Fruit fly (Drosophila melanogaster) whole organism, embryonic: ENCODE measurements around the gene D1.

ENCODE experiments used
- BEAF-32 ChIP-seq: fragments of 200-800 bp; sonication (Bioruptor generic); optimal IDR thresholded peaks from 3 replicates; lab custom pipeline; 2017; ENCODE audit warnings: missing biosample characterization, missing genetic modification characterization, mild to moderate bottlenecking, moderate library complexity, missing genetic modification reagents
- Bgb ChIP-seq: fragments of 200-800 bp; sonication (Bioruptor generic); IDR thresholded peaks from 2 replicates; pipeline ENCODE4 v1.3.6; 2022; ENCODE audit warnings: missing biosample characterization, missing genetic modification characterization; ENCODE audit not compliant: partially characterized antibody
- CG13287 ChIP-seq: fragments of 200-800 bp; sonication (Bioruptor generic); IDR thresholded peaks from 2 replicates; pipeline ENCODE4 v1.3.6; 2022; ENCODE audit warnings: missing biosample characterization, missing genetic modification characterization; ENCODE audit not compliant: partially characterized antibody
- CG14710 ChIP-seq: fragments of 200-800 bp; sonication (Bioruptor generic); optimal IDR thresholded peaks from 3 replicates; lab custom pipeline; 2019; ENCODE audit warnings: missing biosample characterization, mild to moderate bottlenecking, missing genetic modification characterization, moderate library complexity
- CG15479 ChIP-seq: fragments of 200-800 bp; sonication (Bioruptor generic); optimal IDR thresholded peaks from 3 replicates; lab custom pipeline; 2019; ENCODE audit warnings: missing biosample characterization, mild to moderate bottlenecking, missing genetic modification characterization, moderate library complexity
- CG15514 ChIP-seq: fragments of 200-800 bp; sonication (Bioruptor generic); optimal IDR thresholded peaks from 3 replicates; lab custom pipeline; 2017; ENCODE audit warnings: missing biosample characterization, missing genetic modification characterization, mild to moderate bottlenecking, moderate library complexity, missing genetic modification reagents
- CG16779 ChIP-seq: fragments of 200-800 bp; sonication (Bioruptor generic); IDR thresholded peaks from 2 replicates; pipeline ENCODE4 v1.3.6; 2022; ENCODE audit warnings: missing biosample characterization, missing genetic modification characterization
- CG17328 ChIP-seq: fragments of 200-800 bp; sonication (Bioruptor generic); IDR thresholded peaks from 2 replicates; pipeline ENCODE4 v1.3.6; 2022; ENCODE audit warnings: missing biosample characterization, missing genetic modification characterization
- CG2129 ChIP-seq: fragments of 200-800 bp; sonication (Bioruptor generic); IDR thresholded peaks from 2 replicates; pipeline ENCODE4 v1.3.6; 2022; ENCODE audit warnings: missing biosample characterization, missing genetic modification characterization; ENCODE audit not compliant: partially characterized antibody
- CG33213 ChIP-seq: fragments of 200-800 bp; sonication (Bioruptor generic); optimal IDR thresholded peaks from 3 replicates; lab custom pipeline; 2016; ENCODE audit warnings: missing biosample characterization, missing genetic modification characterization
- CG34224 ChIP-seq: fragments of 200-800 bp; sonication (Bioruptor generic); IDR thresholded peaks from 3 replicates; pipeline ENCODE4 v1.3.6; 2022; ENCODE audit warnings: missing biosample characterization, missing genetic modification characterization; ENCODE audit not compliant: partially characterized antibody
- CG34422 ChIP-seq: fragments of 200-800 bp; sonication (Bioruptor generic); IDR thresholded peaks from 3 replicates; pipeline ENCODE4 v1.3.6; 2022; ENCODE audit warnings: missing biosample characterization, missing genetic modification characterization
- CG3995 ChIP-seq: fragments of 200-800 bp; sonication (Bioruptor generic); optimal IDR thresholded peaks from 3 replicates; lab custom pipeline; 2016; ENCODE audit warnings: missing biosample characterization, missing genetic modification characterization
- CG4282 ChIP-seq: fragments of 200-800 bp; sonication (Bioruptor generic); optimal IDR thresholded peaks from 2 replicates; lab custom pipeline; 2016; ENCODE audit warnings: missing biosample characterization, missing genetic modification characterization
- CG7357 ChIP-seq: fragments of 200-800 bp; sonication (Bioruptor generic); IDR thresholded peaks from 3 replicates; pipeline ENCODE4 v1.3.6; 2022; ENCODE audit warnings: missing biosample characterization, missing genetic modification characterization
- CG7928 ChIP-seq: fragments of 200-800 bp; sonication (Bioruptor generic); optimal IDR thresholded peaks from 2 replicates; lab custom pipeline; 2017; ENCODE audit warnings: missing biosample characterization, mild to moderate bottlenecking, missing genetic modification characterization
- CG7963 ChIP-seq: fragments of 200-800 bp; sonication (Bioruptor generic); IDR thresholded peaks from 3 replicates; pipeline ENCODE4 v1.3.6; 2022; ENCODE audit warnings: missing biosample characterization, missing genetic modification characterization; ENCODE audit not compliant: partially characterized antibody
- CHES-1-like ChIP-seq: fragments of 200-800 bp; sonication (Bioruptor generic); optimal IDR thresholded peaks from 2 replicates; lab custom pipeline; 2016; ENCODE audit warnings: missing biosample characterization, missing genetic modification characterization
- CrebB ChIP-seq: fragments of 200-800 bp; sonication (Bioruptor generic); optimal IDR thresholded peaks from 3 replicates; lab custom pipeline; 2018; ENCODE audit warnings: missing biosample characterization, mild to moderate bottlenecking, missing genetic modification characterization
- Doc3 ChIP-seq: fragments of 200-800 bp; sonication (Bioruptor generic); IDR thresholded peaks from 3 replicates; pipeline ENCODE4 v1.3.6; 2022; ENCODE audit warnings: missing biosample characterization, missing genetic modification characterization; ENCODE audit not compliant: partially characterized antibody
- Dp ChIP-seq: fragments of 200-800 bp; sonication (Bioruptor generic); optimal IDR thresholded peaks from 2 replicates; lab custom pipeline; 2018; ENCODE audit warnings: missing biosample characterization, mild to moderate bottlenecking, missing genetic modification characterization, moderate library complexity
- Dref ChIP-seq: fragments of 200-800 bp; sonication (Bioruptor generic); IDR thresholded peaks from 2 replicates; pipeline ENCODE4 v1.3.6; 2022; ENCODE audit warnings: missing biosample characterization, missing genetic modification characterization
- Drgx ChIP-seq: fragments of 200-800 bp; sonication (Bioruptor generic); IDR thresholded peaks from 2 replicates; pipeline ENCODE4 v1.3.6; 2022; ENCODE audit warnings: missing biosample characterization, missing genetic modification characterization
- Fer1 ChIP-seq: fragments of 200-800 bp; sonication (Bioruptor generic); optimal IDR thresholded peaks from 2 replicates; lab custom pipeline; 2017; ENCODE audit warnings: missing biosample characterization, mild to moderate bottlenecking, missing genetic modification characterization
- HHEX ChIP-seq: fragments of 200-800 bp; sonication (Bioruptor generic); optimal IDR thresholded peaks from 3 replicates; lab custom pipeline; 2017; ENCODE audit warnings: missing biosample characterization, mild to moderate bottlenecking, missing genetic modification characterization, missing genetic modification reagents
- HLH4C ChIP-seq: fragments of 200-800 bp; sonication (Bioruptor generic); IDR thresholded peaks from 3 replicates; pipeline ENCODE4 v1.3.6; 2022; ENCODE audit warnings: missing biosample characterization, missing genetic modification characterization; ENCODE audit not compliant: partially characterized antibody
- MBD-R2 ChIP-seq: fragments of 200-800 bp; sonication (Bioruptor generic); IDR thresholded peaks from 2 replicates; pipeline ENCODE4 v1.3.6; 2022; ENCODE audit warnings: missing biosample characterization, missing genetic modification characterization
- MESR4 ChIP-seq: fragments of 200-800 bp; sonication (Bioruptor generic); optimal IDR thresholded peaks from 2 replicates; lab custom pipeline; 2018; ENCODE audit warnings: missing biosample characterization, mild to moderate bottlenecking, missing genetic modification characterization, moderate library complexity
- NfI ChIP-seq: fragments of 200-800 bp; sonication (Bioruptor generic); optimal IDR thresholded peaks from 3 replicates; lab custom pipeline; 2018; ENCODE audit warnings: missing biosample characterization, mild to moderate bottlenecking, missing genetic modification characterization, moderate library complexity
- Rfx ChIP-seq: fragments of 200-800 bp; sonication (Bioruptor generic); IDR thresholded peaks from 2 replicates; pipeline ENCODE4 v1.3.6; 2022; ENCODE audit warnings: missing biosample characterization, missing genetic modification characterization
- YL-1 ChIP-seq: fragments of 200-800 bp; sonication (Bioruptor generic); optimal IDR thresholded peaks from 3 replicates; lab custom pipeline; 2017; ENCODE audit warnings: missing biosample characterization, mild to moderate bottlenecking, missing genetic modification characterization
- amos ChIP-seq: fragments of 200-800 bp; sonication (Bioruptor generic); IDR thresholded peaks from 2 replicates; pipeline ENCODE4 v1.3.6; 2022; ENCODE audit warnings: missing biosample characterization, missing genetic modification characterization; ENCODE audit not compliant: partially characterized antibody
- bbx ChIP-seq: fragments of 200-800 bp; sonication (Bioruptor generic); IDR thresholded peaks from 2 replicates; pipeline ENCODE4 v1.3.6; 2022; ENCODE audit warnings: missing biosample characterization, missing genetic modification characterization; ENCODE audit not compliant: partially characterized antibody
- ci ChIP-seq: fragments of 200-800 bp; sonication (Bioruptor generic); IDR thresholded peaks from 3 replicates; pipeline ENCODE4 v1.3.6; 2022; ENCODE audit warnings: missing biosample characterization, missing genetic modification characterization
- crp ChIP-seq, 2 experiments: fragments of 200-800 bp; sonication (Bioruptor generic); optimal IDR thresholded peaks; 2 replicates in 1 of 2; 3 replicates in 1 of 2; lab custom pipeline; 2017; ENCODE audit warnings: missing biosample characterization in 2 of 2, missing genetic modification characterization in 2 of 2, mild to moderate bottlenecking in 1 of 2, moderate library complexity in 1 of 2
- exex ChIP-seq: fragments of 200-800 bp; sonication (Bioruptor generic); optimal IDR thresholded peaks from 4 replicates; lab custom pipeline; 2018; ENCODE audit warnings: missing biosample characterization, mild to moderate bottlenecking, missing genetic modification characterization, moderate library complexity
- gcm ChIP-seq: fragments of 200-800 bp; sonication (Bioruptor generic); optimal IDR thresholded peaks from 2 replicates; lab custom pipeline; 2019; ENCODE audit warnings: missing biosample characterization, mild to moderate bottlenecking, missing genetic modification characterization, moderate library complexity
- insv ChIP-seq, 2 experiments: fragments of 200-800 bp; sonication (Bioruptor generic); optimal IDR thresholded peaks; 3 replicates each; lab custom pipeline; 2016 to 2018; ENCODE audit warnings: missing biosample characterization in 2 of 2, missing genetic modification characterization in 2 of 2
- ken ChIP-seq: fragments of 200-800 bp; sonication (Bioruptor generic); IDR thresholded peaks from 3 replicates; pipeline ENCODE4 v1.3.6; 2022; ENCODE audit warnings: missing biosample characterization, missing genetic modification characterization
- lbe ChIP-seq: fragments of 200-800 bp; sonication (Bioruptor generic); optimal IDR thresholded peaks from 2 replicates; lab custom pipeline; 2016; ENCODE audit warnings: missing biosample characterization, mild to moderate bottlenecking, missing genetic modification characterization
- mirr ChIP-seq: fragments of 200-800 bp; sonication (Bioruptor generic); optimal IDR thresholded peaks from 3 replicates; lab custom pipeline; 2018; ENCODE audit warnings: missing biosample characterization, mild to moderate bottlenecking, missing genetic modification characterization
- mld ChIP-seq: fragments of 200-800 bp; sonication (Bioruptor generic); IDR thresholded peaks from 3 replicates; pipeline ENCODE4 v1.3.6; 2022; ENCODE audit warnings: missing biosample characterization, missing genetic modification characterization; ENCODE audit not compliant: partially characterized antibody
- nmo ChIP-seq: fragments of 200-800 bp; sonication (Bioruptor generic); optimal IDR thresholded peaks from 2 replicates; lab custom pipeline; 2018; ENCODE audit warnings: missing biosample characterization, mild to moderate bottlenecking, missing genetic modification characterization, moderate library complexity
- pzg ChIP-seq: fragments of 200-800 bp; sonication (Bioruptor generic); optimal IDR thresholded peaks from 3 replicates; lab custom pipeline; 2018; ENCODE audit warnings: missing biosample characterization, mild to moderate bottlenecking, missing genetic modification characterization, moderate library complexity
- sens ChIP-seq: fragments of 200-800 bp; sonication (Bioruptor generic); peaks from one replicate; lab custom pipeline; 2016; ENCODE audit warnings: missing biosample characterization, missing genetic modification characterization
- sna ChIP-seq: fragments of 200-800 bp; sonication (Bioruptor generic); IDR thresholded peaks from 2 replicates; pipeline ENCODE4 v1.3.6; 2022; ENCODE audit warnings: missing biosample characterization, missing genetic modification characterization; ENCODE audit not compliant: partially characterized antibody
- sob ChIP-seq: fragments of 200-800 bp; sonication (Bioruptor generic); IDR thresholded peaks from 2 replicates; pipeline ENCODE4 v1.3.6; 2022; ENCODE audit warnings: missing biosample characterization, missing genetic modification characterization
- vvl ChIP-seq: fragments of 200-800 bp; sonication (Bioruptor generic); IDR thresholded peaks from 2 replicates; pipeline ENCODE4 v1.3.6; 2022; ENCODE audit warnings: missing biosample characterization, missing genetic modification characterization

The D1 gene

DNA sequence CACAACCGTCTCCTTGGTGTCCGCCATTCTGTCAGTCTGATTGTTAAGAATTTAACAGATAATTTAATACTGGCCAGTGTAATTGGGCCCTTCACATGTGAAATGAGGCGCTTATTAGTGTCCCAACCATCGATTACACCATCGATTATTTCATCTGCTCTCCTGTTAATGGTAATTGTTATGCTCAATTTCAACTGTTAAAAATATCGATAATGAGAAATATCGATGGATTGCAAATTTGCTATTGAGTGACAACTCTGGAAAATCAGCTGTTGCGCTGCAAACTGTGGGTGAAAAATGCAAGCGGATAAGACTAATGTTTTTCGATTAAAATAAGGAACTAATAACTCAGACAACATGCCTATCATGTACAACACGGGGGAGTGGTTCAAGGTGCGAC is 26.3 kb upstream of the D1 start, which contains the start of the genes TrpRS and Vps16A (continued):
- TF ChIP-seq CG4282 (GFP tag; lab: Kevin White, UChicago) = no peak
- TF ChIP-seq CG2129 (GFP tag; lab: Robert Waterston, UW) = peak; percentile 90
- peak; percentile 99 for TF ChIP-seq Bgb
- TF ChIP-seq CG34422 = peak; percentile 47; the same call in 1 of the 3 replicates
- peak; percentile 59 for TF ChIP-seq CG14710 (tag; lab: Kevin White, UChicago)
- no peak for TF ChIP-seq HHEX (GFP tag; lab: Kevin White, UChicago)
- TF ChIP-seq nmo = peak; percentile 57
- peak; percentile 30 for TF ChIP-seq CG33213
- peak; percentile 62 for TF ChIP-seq CG15514 (GFP tag; lab: Kevin White, UChicago)
- peak; percentile 99 for TF ChIP-seq bbx (GFP tag; lab: Robert Waterston, UW)
- peak; percentile 86 to 98 for TF ChIP-seq crp (GFP tag; optimal IDR thresholded peaks at IDR 0.05; lab: Kevin White, UChicago)
- peak; percentile 94 for TF ChIP-seq MESR4 (GFP tag; lab: Kevin White, UChicago)
- TF ChIP-seq CrebB (tag; lab: Kevin White, UChicago) = peak; percentile 41
- TF ChIP-seq Dref = peak; percentile 97
- TF ChIP-seq mld = peak; percentile 98
- TF ChIP-seq amos (GFP tag; lab: Robert Waterston, UW) = peak; percentile 98
- TF ChIP-seq Dp = peak; percentile 61
- peak; percentile 78 for TF ChIP-seq CG3995 (GFP tag; lab: Kevin White, UChicago)
- TF ChIP-seq BEAF-32 (GFP tag; lab: Kevin White, UChicago) = peak; percentile 96
- TF ChIP-seq CG7963 = peak; percentile 98
- no peak for TF ChIP-seq CG15479 (GFP tag; lab: Kevin White, UChicago)
- peak; percentile 39; the same call in 1 of the 3 replicates for TF ChIP-seq ci (GFP tag; lab: Robert Waterston, UW)
- TF ChIP-seq NfI (GFP tag; lab: Kevin White, UChicago) = peak; percentile 36
- no peak for TF ChIP-seq CG17328 (GFP tag; lab: Robert Waterston, UW)
- TF ChIP-seq exex (tag; lab: Kevin White, UChicago) = peak; percentile 78
- TF ChIP-seq CG34224 (GFP tag; lab: Robert Waterston, UW) = peak; percentile 99
- TF ChIP-seq CG7928 (GFP tag; lab: Kevin White, UChicago) = peak; percentile 23
- TF ChIP-seq Fer1 (GFP tag; lab: Kevin White, UChicago) = peak; percentile 19
- 0 out of 2 replicates have a peak, but pooled peaks have one; percentile 22 for TF ChIP-seq sob (GFP tag; lab: Robert Waterston, UW)
- peak; percentile 92 for TF ChIP-seq YL-1 (GFP tag; lab: Kevin White, UChicago)
- peak; percentile 23 for TF ChIP-seq mirr (GFP tag; lab: Kevin White, UChicago)
- peak in 1 of 2 experiments; percentile 40 for TF ChIP-seq insv (GFP tag; optimal IDR thresholded peaks at IDR 0.05; lab: Kevin White, UChicago)
- peak; percentile 96 for TF ChIP-seq pzg (GFP tag; lab: Kevin White, UChicago)
- peak; percentile 53 for TF ChIP-seq CHES-1-like (GFP tag; lab: Kevin White, UChicago)
- TF ChIP-seq CG13287 = peak; percentile 99
- TF ChIP-seq Drgx = no peak
- peak; percentile 46; the same call in 1 of the 2 replicates for TF ChIP-seq vvl (GFP tag; lab: Robert Waterston, UW)
- TF ChIP-seq MBD-R2 = peak; percentile 99
- peak; percentile 96 for TF ChIP-seq Doc3 (GFP tag; lab: Robert Waterston, UW)
- no peak for TF ChIP-seq CG16779 (GFP tag; lab: Robert Waterston, UW)
- TF ChIP-seq gcm (GFP tag; lab: Kevin White, UChicago) = no peak
- TF ChIP-seq sna (GFP tag; lab: Robert Waterston, UW) = peak; percentile 98
- peak; percentile 79 for TF ChIP-seq CG7357 (GFP tag; lab: Robert Waterston, UW)
- TF ChIP-seq sens (GFP tag; lab: Kevin White, UChicago) = peak; percentile 79
- 0 out of 3 replicates have a peak, but pooled peaks have one; percentile 27 for TF ChIP-seq ken (GFP tag; lab: Robert Waterston, UW)
- peak; percentile 55 for TF ChIP-seq Rfx (GFP tag; lab: Robert Waterston, UW)
- TF ChIP-seq lbe (GFP tag; lab: Kevin White, UChicago) = peak; percentile 32
- peak; percentile 99 for TF ChIP-seq HLH4C (GFP tag; lab: Robert Waterston, UW)
